Fruit fly (Drosophila melanogaster) S2 (cell line): ENCODE data around the gene CG7194.

Source experiments
- CG8478 ChIP-seq: fragments of >200 bp; optimal IDR thresholded peaks from 2 replicates; lab custom pipeline; 2018
- CTCF ChIP-seq, 2 experiments: fragments of >200 bp; optimal IDR thresholded peaks; 2 replicates each; lab custom pipeline; 2018

Gene CG7194

dm6 chr3L:8320105-8320813 lies 16.4 kb upstream of the CG7194 start, which contains the start of gene CG13670:
CG13670 (plus strand) TSS chr3L:8320763.
- TF ChIP-seq CG8478: no peak
- TF ChIP-seq CTCF (optimal IDR thresholded peaks at IDR 0.05; lab: Kevin White, UChicago): no peak

- TF ChIP-seq CG8478 (no peak), CTCF (optimal IDR thresholded peaks at IDR 0.05; lab: Kevin White, UChicago) (no peak)
Observed at dm6 chr3L:8318916-8319506, 15.2 kb upstream of the CG7194 start, which contains the start of gene CG43059. CG43059 (minus strand) TSS chr3L:8318966.

DNA sequence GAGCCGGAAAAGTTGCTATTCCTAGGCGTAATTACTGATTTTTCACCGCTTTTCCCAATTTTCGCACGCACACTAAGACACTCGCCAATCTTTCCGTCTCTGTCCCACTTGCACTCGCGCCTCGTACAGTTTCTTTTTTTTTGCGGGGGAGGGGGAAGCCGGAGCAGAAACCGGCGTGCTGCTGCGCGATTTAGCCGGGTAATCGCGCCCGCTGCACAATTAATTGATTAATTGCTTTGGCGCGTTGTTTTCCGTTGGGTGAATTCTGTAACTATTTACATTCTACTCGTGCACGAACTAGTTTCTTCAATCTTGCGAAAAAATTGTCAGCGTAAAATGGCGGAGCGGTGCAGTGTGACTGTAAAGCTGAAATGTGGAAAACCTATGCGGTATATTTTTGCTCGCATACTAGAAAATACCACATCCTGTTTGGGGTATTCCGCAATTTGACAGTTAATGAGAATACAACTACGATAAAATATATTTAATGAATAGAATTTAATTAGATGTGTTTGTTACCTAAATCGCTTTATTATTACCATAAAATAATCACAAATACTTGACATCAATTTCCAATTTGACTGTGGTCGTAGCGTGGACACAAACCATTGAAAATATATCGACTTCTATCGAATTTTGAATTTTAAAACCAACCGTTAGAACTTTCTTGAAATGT lies 11.4 kb upstream of the CG7194 start, which contains the start of gene Cpsf6:
TSS of gene Cpsf6 (minus strand) at position 362 of the 676 bp plus-strand sequence.
- no peak for TF ChIP-seq CTCF (optimal IDR thresholded peaks at IDR 0.05; lab: Kevin White, UChicago)
- no peak for TF ChIP-seq CG8478

dm6 chr3L:8314788-8315140 lies 10.9 kb upstream of the CG7194 start:
- no peak for TF ChIP-seq CTCF (optimal IDR thresholded peaks at IDR 0.05; lab: Kevin White, UChicago)

dm6 chr3L:8312290-8312689 lies 8.4 kb upstream of the CG7194 start:
- TF ChIP-seq CTCF (optimal IDR thresholded peaks at IDR 0.05; lab: Kevin White, UChicago) (no peak), CG8478 (no peak)

DNA sequence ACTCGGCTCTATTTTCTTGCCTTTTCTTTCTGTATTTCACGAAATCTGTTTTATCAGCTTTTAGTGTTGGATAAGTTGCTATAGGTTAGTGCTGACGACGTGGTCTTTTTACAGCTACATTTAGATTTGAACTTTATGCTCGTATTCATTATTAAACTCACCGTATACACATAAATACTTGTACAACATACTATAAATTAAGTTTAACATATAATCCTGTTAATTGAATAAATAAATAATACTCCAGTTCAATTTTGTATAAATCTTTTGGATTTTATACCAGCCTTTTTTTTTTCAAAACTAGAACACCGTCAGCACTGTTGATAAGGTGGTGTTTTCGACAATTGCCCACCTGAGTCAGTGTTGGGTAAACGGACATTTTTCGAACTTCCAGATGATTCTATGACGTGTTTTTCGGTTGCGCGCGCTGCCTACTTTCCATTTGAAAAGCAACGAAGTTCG lies 5.1 kb upstream of the CG7194 start, which contains the start of gene BI-1:
TSS of gene BI-1 (minus strand) at position 51 of the 462 bp plus-strand sequence.
- TF ChIP-seq CG8478 (no peak), CTCF (optimal IDR thresholded peaks at IDR 0.05; lab: Kevin White, UChicago) (no peak)

DNA sequence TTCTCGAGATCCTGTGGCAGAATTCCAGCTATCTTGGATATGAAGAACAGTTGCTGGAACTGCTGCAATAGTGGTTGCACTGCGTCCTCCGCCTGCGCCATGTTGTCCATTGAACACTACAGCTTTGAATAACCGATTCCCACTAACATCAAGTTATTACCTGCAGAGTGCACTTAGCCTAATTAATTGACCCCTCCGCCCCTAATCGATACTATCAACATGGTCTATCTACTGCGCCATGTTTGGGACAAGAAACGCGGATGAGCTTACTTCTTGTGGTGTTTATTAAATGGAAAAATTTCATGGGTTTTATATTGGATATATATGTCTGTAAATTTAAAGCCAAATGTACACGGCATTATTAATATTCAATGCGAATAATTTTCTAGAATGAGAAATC lies 3.0 kb upstream of the CG7194 start, which contains the start of gene Gr66a:
TSS of gene Gr66a (minus strand) at position 101 of the 400 bp plus-strand sequence.
- TF ChIP-seq CTCF (optimal IDR thresholded peaks at IDR 0.05; lab: Kevin White, UChicago): no peak
- no peak for TF ChIP-seq CG8478

DNA sequence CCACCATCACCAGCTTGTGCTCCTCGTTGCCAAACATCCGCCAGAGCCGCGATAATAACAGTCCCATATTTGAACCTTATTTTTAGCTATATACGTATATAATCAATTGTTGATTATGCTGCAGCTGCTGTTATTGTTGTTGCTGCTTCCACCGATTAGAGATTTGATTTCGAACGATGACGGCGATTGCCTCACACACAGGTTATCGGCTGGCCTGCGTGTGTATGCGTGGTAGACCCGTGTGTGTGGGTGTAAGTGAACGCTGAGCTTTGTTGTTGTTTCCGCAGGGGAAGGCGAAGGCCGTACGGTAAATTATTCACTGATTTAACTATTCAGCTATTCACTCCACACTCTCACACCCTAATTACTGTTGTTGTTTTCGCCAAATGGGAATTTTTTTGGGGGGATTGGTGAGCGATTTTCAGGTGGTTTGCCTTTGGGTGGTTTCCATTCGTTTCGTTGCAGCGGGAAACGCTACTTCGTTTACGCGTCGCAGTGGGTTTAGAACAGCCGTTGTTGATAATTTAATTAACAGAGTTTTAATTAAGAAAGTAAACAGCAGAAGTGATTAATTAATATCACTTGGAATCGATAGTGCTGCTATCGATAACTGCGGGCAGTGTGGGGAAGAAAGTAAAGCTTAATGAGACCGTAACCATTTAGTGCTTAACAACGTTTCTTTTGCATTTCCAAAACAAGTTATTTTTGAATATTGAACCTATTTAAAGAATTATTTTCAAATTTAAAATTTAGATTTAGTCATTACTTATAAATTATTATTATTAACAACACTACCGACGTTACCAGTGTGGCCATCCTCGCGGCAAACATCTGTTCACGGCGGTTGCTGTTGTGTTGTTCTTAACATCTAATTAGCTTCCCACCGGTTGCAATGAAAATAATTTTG lies 4.4 kb downstream of the CG7194 start, which contains the start of the genes Arl5 and CG13671:
TSS of gene Arl5 (minus strand) at position 616 of the 907 bp plus-strand sequence.
TSS of gene CG13671 (plus strand) at position 841 of the 907 bp plus-strand sequence.
- TF ChIP-seq CG8478 (no peak), CTCF (optimal IDR thresholded peaks at IDR 0.05; lab: Kevin White, UChicago) (no peak)

DNA sequence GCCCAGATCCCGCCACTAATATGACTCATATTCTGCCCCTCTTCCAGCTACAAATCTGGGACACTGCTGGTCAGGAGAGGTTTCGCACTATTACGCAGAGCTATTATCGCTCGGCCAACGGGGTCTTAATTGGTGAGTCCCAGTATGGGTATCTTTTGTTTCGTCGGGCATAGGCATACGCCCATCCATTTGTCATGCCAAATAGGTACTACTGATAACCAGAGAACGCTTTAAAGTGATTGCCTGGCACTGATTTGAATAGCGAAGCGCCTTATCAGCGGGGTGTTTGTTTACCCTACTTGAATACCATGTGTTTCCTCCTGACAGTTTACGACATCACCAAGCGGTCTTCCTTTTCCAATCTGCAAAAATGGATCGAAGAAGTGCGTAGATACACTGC lies 6.4 kb downstream of the CG7194 start:
- no peak for TF ChIP-seq CTCF (optimal IDR thresholded peaks at IDR 0.05; lab: Kevin White, UChicago)
- no peak for TF ChIP-seq CG8478

dm6 chr3L:8296941-8297340 lies 6.9 kb downstream of the CG7194 start, which contains the start of gene Rab19:
Rab19 (plus strand) TSS chr3L:8297018.
- no peak for TF ChIP-seq CTCF (optimal IDR thresholded peaks at IDR 0.05; lab: Kevin White, UChicago)
- TF ChIP-seq CG8478: no peak

- TF ChIP-seq CG8478: no peak
- TF ChIP-seq CTCF (optimal IDR thresholded peaks at IDR 0.05; lab: Kevin White, UChicago): no peak
Observed at dm6 chr3L:8295227-8295626, 8.6 kb downstream of the CG7194 start, which contains the start of gene CG7201. CG7201 (minus strand) TSS chr3L:8295327.

DNA sequence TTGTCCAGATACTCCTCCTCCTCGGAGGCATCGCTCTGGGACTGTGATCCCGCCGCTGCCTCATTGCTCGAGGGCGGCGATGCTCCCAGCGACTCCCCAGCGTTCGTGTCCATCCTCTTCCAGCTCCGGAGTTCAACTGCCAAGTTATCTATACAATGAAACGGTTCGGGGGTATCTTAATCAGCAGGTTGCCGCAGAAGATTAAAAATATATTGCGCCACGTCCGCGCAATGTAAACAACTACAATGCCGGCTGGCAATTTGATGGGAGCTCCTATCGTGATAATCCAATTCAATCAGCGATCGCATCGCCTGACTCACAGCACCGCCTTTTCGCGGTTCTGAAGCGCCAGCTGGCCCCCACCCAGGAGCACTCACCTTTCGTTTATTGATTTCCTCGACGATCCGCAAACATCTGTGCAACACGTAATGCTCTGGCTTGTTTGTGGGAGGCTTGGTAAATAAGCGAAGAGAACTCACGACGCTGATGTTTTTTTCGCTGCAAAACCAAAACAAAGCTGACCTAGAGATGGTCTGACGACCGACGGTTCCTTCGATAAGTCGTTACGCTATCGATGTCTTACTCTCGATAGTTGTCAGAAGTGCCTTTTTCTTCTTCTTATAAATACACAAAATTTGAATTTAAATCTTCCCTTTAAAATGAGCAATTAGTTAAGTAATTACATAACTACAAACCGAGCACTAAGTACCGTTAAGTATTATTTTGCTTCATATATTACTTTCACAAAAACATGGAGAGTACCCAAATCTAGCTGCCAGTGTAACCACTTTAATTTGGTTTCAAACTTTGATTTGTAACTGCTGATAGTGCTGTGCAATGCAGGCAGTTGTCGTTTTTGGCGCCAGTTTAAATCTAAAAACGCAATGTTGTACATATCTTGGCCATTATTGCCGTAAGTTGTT lies 14.3 kb downstream of the CG7194 start, which contains the start of gene cert:
TSS of gene cert (minus strand) at position 535 of the 923 bp plus-strand sequence.
- TF ChIP-seq CTCF (optimal IDR thresholded peaks at IDR 0.05; lab: Kevin White, UChicago): no peak
- TF ChIP-seq CG8478: no peak

DNA sequence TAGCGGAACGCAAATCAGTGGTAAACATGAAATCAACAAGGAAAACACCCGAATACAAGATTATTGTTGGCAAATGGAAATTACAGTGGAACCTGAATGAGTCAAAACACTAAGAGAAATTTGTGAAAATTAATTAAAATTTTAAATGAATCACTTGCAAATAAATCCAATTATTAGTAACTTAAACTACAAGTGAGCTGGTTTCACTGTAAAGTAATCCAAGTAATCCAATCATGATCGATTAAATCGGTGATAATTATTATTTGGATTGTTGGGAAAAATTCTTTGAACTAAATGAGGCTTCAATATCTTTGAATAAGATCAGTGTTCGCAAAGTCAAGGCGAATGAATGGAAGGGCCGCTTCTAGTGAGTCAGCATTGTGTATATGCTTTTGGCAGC lies 15.5 kb downstream of the CG7194 start:
- TF ChIP-seq CTCF (optimal IDR thresholded peaks at IDR 0.05; lab: Kevin White, UChicago) (no peak), CG8478 (no peak)
